Fruit fly (Drosophila melanogaster) whole organism, wandering third instar larva: ENCODE data around the gene scw.

ENCODE experiments used
- Dif ChIP-seq: fragments of 200-275, 200-300 bp; sonication (Bioruptor generic); optimal IDR thresholded peaks from 2 replicates; lab custom pipeline; 2018; ENCODE audit warnings: missing biosample characterization, missing genetic modification characterization; ENCODE audit not compliant: partially characterized antibody
- GATAd ChIP-seq: sonication (Bioruptor generic); optimal IDR thresholded peaks from 2 replicates; lab custom pipeline; 2016; ENCODE audit warnings: missing biosample characterization, missing genetic modification characterization
- Hr83 ChIP-seq: fragments of 200-300 bp; sonication (Bioruptor generic); optimal IDR thresholded peaks from 2 replicates; lab custom pipeline; 2016; ENCODE audit warnings: missing biosample characterization, mild to moderate bottlenecking, missing genetic modification characterization, moderate library complexity; ENCODE audit not compliant: poor library complexity, severe bottlenecking
- Myc ChIP-seq: fragments of >200 bp; optimal IDR thresholded peaks from 2 replicates; lab custom pipeline; 2017
- Sp1 ChIP-seq: fragments of 200-800 bp; sonication (Bioruptor generic); optimal IDR thresholded peaks from 3 replicates; lab custom pipeline; 2019; ENCODE audit warnings: missing biosample characterization, mild to moderate bottlenecking, missing genetic modification characterization, moderate library complexity
- br ChIP-seq: fragments of 200-800 bp; sonication (Bioruptor generic); optimal IDR thresholded peaks from 2 replicates; lab custom pipeline; 2016; ENCODE audit warnings: missing biosample characterization, missing genetic modification characterization
- brk ChIP-seq: fragments of 200-800 bp; sonication (Bioruptor generic); optimal IDR thresholded peaks from 2 replicates; lab custom pipeline; 2016; ENCODE audit warnings: missing biosample characterization, mild to moderate bottlenecking, missing genetic modification characterization
- h ChIP-seq: fragments of 200-800 bp; sonication (Bioruptor generic); optimal IDR thresholded peaks from 3 replicates; lab custom pipeline; 2016; ENCODE audit warnings: missing biosample characterization, mild to moderate bottlenecking, missing genetic modification characterization
- jim ChIP-seq: fragments of 175-275, 200-325 bp; sonication (Bioruptor generic); optimal IDR thresholded peaks from 2 replicates; lab custom pipeline; 2016; ENCODE audit warnings: missing biosample characterization, mild to moderate bottlenecking, missing genetic modification characterization
- lola ChIP-seq: fragments of >200 bp; optimal IDR thresholded peaks from 2 replicates; lab custom pipeline; 2017; ENCODE audit warnings: missing biosample characterization, missing genetic modification characterization
- rgr ChIP-seq: fragments of 200-800 bp; sonication (Bioruptor generic); optimal IDR thresholded peaks from 3 replicates; lab custom pipeline; 2016; ENCODE audit warnings: missing biosample characterization, mild to moderate bottlenecking, missing genetic modification characterization
- tai ChIP-seq: sonication (Bioruptor generic); optimal IDR thresholded peaks from 2 replicates; lab custom pipeline; 2016; ENCODE audit warnings: missing biosample characterization, missing genetic modification characterization

- TF ChIP-seq Hr83 (GFP tag; lab: Kevin White, UChicago), result no peak
- no peak for TF ChIP-seq Dif (GFP tag; lab: Kevin White, UChicago)
- no peak for TF ChIP-seq brk (GFP tag; lab: Kevin White, UChicago)
- TF ChIP-seq tai (GFP tag; lab: Kevin White, UChicago), result no peak
- no peak for TF ChIP-seq h (GFP tag; lab: Kevin White, UChicago)
- TF ChIP-seq lola (GFP tag; lab: Kevin White, UChicago), result no peak
- TF ChIP-seq GATAd (GFP tag; lab: Kevin White, UChicago), result no peak
- TF ChIP-seq Sp1 (GFP tag; lab: Kevin White, UChicago), result no peak
- no peak for TF ChIP-seq br (GFP tag; lab: Kevin White, UChicago)
- TF ChIP-seq jim (GFP tag; lab: Kevin White, UChicago), result no peak
- no peak for TF ChIP-seq Myc (lab: Kevin White, UChicago)
- TF ChIP-seq rgr (GFP tag; lab: Kevin White, UChicago), result no peak
These were observed 22.4 kb downstream of the scw start for dm6 chr2L:19678347-19678746.
